Worm (Caenorhabditis elegans) whole organism, L1 larva: ENCODE results near the gene str-123.
A peak's percentile ranks its signal among the peaks of the same experiment; 100 is the strongest.

Experiments used
- C16A3.4 ChIP-seq: fragments of 150-350 bp; optimal IDR thresholded peaks from 2 replicates; lab custom pipeline; 2014; ENCODE audit warnings: missing biosample characterization, missing genetic modification characterization
- C34B4.2 ChIP-seq: sonication (generic microtip); optimal IDR thresholded peaks from 2 replicates; lab custom pipeline; 2017; ENCODE audit warnings: mild to moderate bottlenecking, missing genetic modification characterization, missing compliant biosample characterization
- Y116A8C.19 ChIP-seq: sonication (generic microtip); optimal IDR thresholded peaks from 2 replicates; lab custom pipeline; 2016; ENCODE audit warnings: missing compliant biosample characterization, missing genetic modification characterization, borderline replicate concordance
- aha-1 ChIP-seq: fragments of 150-350 bp; optimal IDR thresholded peaks from 2 replicates; lab custom pipeline; 2014; ENCODE audit warnings: missing biosample characterization, missing genetic modification characterization
- aly-2 ChIP-seq: fragments of 150-350 bp; optimal IDR thresholded peaks from 2 replicates; lab custom pipeline; 2014; ENCODE audit warnings: missing biosample characterization, missing genetic modification characterization
- ceh-63 ChIP-seq: fragments of 200-800 bp; sonication (Bioruptor generic); optimal IDR thresholded peaks from 2 replicates; lab custom pipeline; 2018; ENCODE audit warnings: mild to moderate bottlenecking, missing genetic modification characterization, missing compliant biosample characterization
- ceh-8 ChIP-seq: fragments of 200-800 bp; sonication (Bioruptor generic); optimal IDR thresholded peaks from 2 replicates; lab custom pipeline; 2018; ENCODE audit warnings: mild to moderate bottlenecking, missing genetic modification characterization, moderate library complexity, missing compliant biosample characterization
- ceh-82 ChIP-seq, 3 experiments: fragments of 150-350 bp in 1 of 3; sonication (generic microtip) in 2 of 3; optimal IDR thresholded peaks; 2 replicates each; lab custom pipeline; 2014 to 2017; ENCODE audit warnings: missing biosample characterization in 3 of 3, missing genetic modification characterization in 3 of 3
- ceh-90 ChIP-seq: sonication (generic microtip); optimal IDR thresholded peaks from 2 replicates; lab custom pipeline; 2016; ENCODE audit warnings: missing genetic modification characterization, missing compliant biosample characterization
- ces-1 ChIP-seq: fragments of 150-350 bp; optimal IDR thresholded peaks from 2 replicates; lab custom pipeline; 2014; ENCODE audit warnings: missing biosample characterization, missing genetic modification reagents, missing genetic modification characterization
- dpl-1 ChIP-seq, 3 experiments: fragments of 150-350 bp in 2 of 3; sonication (generic microtip) in 1 of 3; optimal IDR thresholded peaks; 2 replicates each; lab custom pipeline; 2014 to 2017; ENCODE audit warnings: missing biosample characterization in 3 of 3, missing genetic modification characterization in 3 of 3, missing genetic modification reagents in 3 of 3
- dsc-1 ChIP-seq: sonication (generic microtip); optimal IDR thresholded peaks from 2 replicates; lab custom pipeline; 2016; ENCODE audit warnings: mild to moderate bottlenecking, missing genetic modification characterization, missing compliant biosample characterization
- efl-1 ChIP-seq, 4 experiments: fragments of 150-350 bp; optimal IDR thresholded peaks in 3 of 4; peaks in 1 of 4; 1 replicate in 1 of 4; 2 replicates in 3 of 4; lab custom pipeline; 2014; ENCODE audit warnings: missing biosample characterization in 2 of 4, missing genetic modification characterization in 2 of 4, missing genetic modification reagents in 2 of 4
- efl-3 ChIP-seq: fragments of 200-800 bp; sonication (Bioruptor generic); optimal IDR thresholded peaks from 2 replicates; lab custom pipeline; 2018; ENCODE audit warnings: mild to moderate bottlenecking, missing genetic modification characterization, missing compliant biosample characterization
- egl-27 ChIP-seq, 2 experiments: fragments of 150-350 bp in 1 of 2; sonication (generic microtip); optimal IDR thresholded peaks; 3 replicates each; lab custom pipeline; 2017 to 2018; ENCODE audit warnings: missing biosample characterization in 2 of 2, missing genetic modification characterization in 2 of 2, missing genetic modification reagents in 2 of 2
- ets-5 ChIP-seq: fragments of 200-800 bp; sonication (Bioruptor generic); IDR thresholded peaks from 2 replicates; pipeline ENCODE4 v1.3.6; 2022; ENCODE audit warnings: missing genetic modification characterization, missing compliant biosample characterization
- fkh-10 ChIP-seq: sonication (generic microtip); optimal IDR thresholded peaks from 2 replicates; lab custom pipeline; 2017; ENCODE audit warnings: missing biosample characterization, missing genetic modification reagents, missing genetic modification characterization
- hpl-2 ChIP-seq: fragments of 150-350 bp; optimal IDR thresholded peaks from 2 replicates; lab custom pipeline; 2014; ENCODE audit warnings: missing biosample characterization, missing genetic modification reagents, missing genetic modification characterization
- irx-1 ChIP-seq: sonication (generic microtip); optimal IDR thresholded peaks from 2 replicates; lab custom pipeline; 2016; ENCODE audit warnings: missing genetic modification characterization, missing compliant biosample characterization
- jun-1 ChIP-seq: fragments of 150-350 bp; optimal IDR thresholded peaks from 2 replicates; lab custom pipeline; 2014; ENCODE audit warnings: missing biosample characterization, missing genetic modification reagents, missing genetic modification characterization
- lin-14 ChIP-seq: fragments of 200-800 bp; sonication (Bioruptor generic); optimal IDR thresholded peaks from 2 replicates; lab custom pipeline; 2018; ENCODE audit warnings: mild to moderate bottlenecking, missing genetic modification characterization, moderate library complexity, missing compliant biosample characterization
- lin-39 ChIP-seq: fragments of 150-350 bp; optimal IDR thresholded peaks from 2 replicates; lab custom pipeline; 2014; ENCODE audit warnings: missing biosample characterization, missing genetic modification reagents, missing genetic modification characterization
- lir-3 ChIP-seq: sonication (generic microtip); optimal IDR thresholded peaks from 2 replicates; lab custom pipeline; 2016; ENCODE audit warnings: mild to moderate bottlenecking, missing genetic modification characterization, moderate library complexity, missing compliant biosample characterization; ENCODE audit not compliant: poor library complexity
- lsy-2 ChIP-seq, 2 experiments: fragments of 150-350 bp; optimal IDR thresholded peaks; 2 replicates each; lab custom pipeline; 2014; ENCODE audit warnings: missing biosample characterization in 2 of 2, missing genetic modification characterization in 2 of 2
- mab-9 ChIP-seq: fragments of 200-800 bp; sonication (Bioruptor generic); IDR thresholded peaks from 2 replicates; pipeline ENCODE4 v1.3.6; 2022; ENCODE audit warnings: missing genetic modification reagents, missing genetic modification characterization, missing compliant biosample characterization
- mdl-1 ChIP-seq, 2 experiments: fragments of 150-350 bp; optimal IDR thresholded peaks; 2 replicates each; lab custom pipeline; 2014 to 2017; ENCODE audit warnings: missing biosample characterization in 2 of 2, missing genetic modification characterization in 2 of 2, inconsistent platforms in 1 of 2
- nhr-12 ChIP-seq: sonication (generic microtip); optimal IDR thresholded peaks from 2 replicates; lab custom pipeline; 2017; ENCODE audit warnings: missing biosample characterization, missing genetic modification characterization
- nhr-19 ChIP-seq: fragments of 200-800 bp; sonication (Bioruptor generic); conservative IDR thresholded peaks from 2 replicates; pipeline ENCODE4 v1.3.6; 2022; ENCODE audit warnings: missing genetic modification characterization, missing compliant biosample characterization
- nhr-237 ChIP-seq: fragments of 150-350 bp; optimal IDR thresholded peaks from 2 replicates; lab custom pipeline; 2014; ENCODE audit warnings: missing biosample characterization, missing genetic modification characterization
- nhr-76 ChIP-seq: sonication (generic microtip); optimal IDR thresholded peaks from 2 replicates; lab custom pipeline; 2017; ENCODE audit warnings: missing biosample characterization, missing genetic modification characterization
- nhr-77 ChIP-seq: fragments of 150-350 bp; optimal IDR thresholded peaks from 2 replicates; lab custom pipeline; 2014; ENCODE audit warnings: missing biosample characterization, missing genetic modification characterization
- nhr-85 ChIP-seq: sonication (generic microtip); peaks from one replicate; lab custom pipeline; 2016; ENCODE audit warnings: missing genetic modification characterization, inconsistent platforms, missing compliant biosample characterization
- pag-3 ChIP-seq: sonication (generic microtip); optimal IDR thresholded peaks from 2 replicates; lab custom pipeline; 2017; ENCODE audit warnings: missing genetic modification characterization, mild to moderate bottlenecking, missing compliant biosample characterization, antibody characterized with exemption, borderline replicate concordance; ENCODE audit not compliant: insufficient read depth
- pax-3 ChIP-seq: fragments of 200-800 bp; sonication (Bioruptor generic); optimal IDR thresholded peaks from 2 replicates; lab custom pipeline; 2018; ENCODE audit warnings: mild to moderate bottlenecking, missing genetic modification characterization, moderate library complexity, missing compliant biosample characterization
- pqm-1 ChIP-seq: sonication (generic microtip); optimal IDR thresholded peaks from 3 replicates; lab custom pipeline; 2017; ENCODE audit warnings: missing biosample characterization, missing genetic modification characterization
- rnt-1 ChIP-seq: sonication (generic microtip); optimal IDR thresholded peaks from 2 replicates; lab custom pipeline; 2016; ENCODE audit warnings: mild to moderate bottlenecking, missing genetic modification characterization, moderate library complexity, missing compliant biosample characterization
- skn-1 ChIP-seq: fragments of 150-350 bp; optimal IDR thresholded peaks from 2 replicates; lab custom pipeline; 2014; ENCODE audit warnings: missing biosample characterization, missing genetic modification characterization
- snu-23 ChIP-seq: sonication (generic microtip); optimal IDR thresholded peaks from 2 replicates; lab custom pipeline; 2016; ENCODE audit warnings: missing genetic modification characterization, missing compliant biosample characterization
- sptf-1 ChIP-seq: fragments of 150-350 bp; optimal IDR thresholded peaks from 2 replicates; lab custom pipeline; 2014; ENCODE audit warnings: missing biosample characterization, missing genetic modification characterization
- sup-37 ChIP-seq: fragments of 200-800 bp; sonication (Bioruptor generic); optimal IDR thresholded peaks from 2 replicates; lab custom pipeline; 2018; ENCODE audit warnings: mild to moderate bottlenecking, missing genetic modification characterization, missing compliant biosample characterization
- tbx-2 ChIP-seq: sonication (generic microtip); optimal IDR thresholded peaks from 2 replicates; lab custom pipeline; 2016; ENCODE audit warnings: missing genetic modification characterization, missing compliant biosample characterization
- tlp-1 ChIP-seq: fragments of 150-350 bp; optimal IDR thresholded peaks from 2 replicates; lab custom pipeline; 2014; ENCODE audit warnings: missing biosample characterization, missing genetic modification characterization
- unc-130 ChIP-seq: fragments of 150-350 bp; optimal IDR thresholded peaks from 2 replicates; lab custom pipeline; 2017; ENCODE audit warnings: missing biosample characterization, missing genetic modification characterization, inconsistent platforms
- unc-62 ChIP-seq: fragments of 150-350 bp; optimal IDR thresholded peaks from 2 replicates; lab custom pipeline; 2014; ENCODE audit warnings: missing biosample characterization, missing genetic modification reagents, missing genetic modification characterization
- unc-86 ChIP-seq: sonication (generic microtip); optimal IDR thresholded peaks from 2 replicates; lab custom pipeline; 2016; ENCODE audit warnings: missing genetic modification characterization, missing compliant biosample characterization
- ztf-11 ChIP-seq, 2 experiments: sonication (generic microtip); optimal IDR thresholded peaks; 2 replicates each; lab custom pipeline; 2016 to 2017; ENCODE audit warnings: missing genetic modification characterization in 2 of 2, missing biosample characterization in 1 of 2, missing compliant biosample characterization in 1 of 2

Gene str-123

DNA sequence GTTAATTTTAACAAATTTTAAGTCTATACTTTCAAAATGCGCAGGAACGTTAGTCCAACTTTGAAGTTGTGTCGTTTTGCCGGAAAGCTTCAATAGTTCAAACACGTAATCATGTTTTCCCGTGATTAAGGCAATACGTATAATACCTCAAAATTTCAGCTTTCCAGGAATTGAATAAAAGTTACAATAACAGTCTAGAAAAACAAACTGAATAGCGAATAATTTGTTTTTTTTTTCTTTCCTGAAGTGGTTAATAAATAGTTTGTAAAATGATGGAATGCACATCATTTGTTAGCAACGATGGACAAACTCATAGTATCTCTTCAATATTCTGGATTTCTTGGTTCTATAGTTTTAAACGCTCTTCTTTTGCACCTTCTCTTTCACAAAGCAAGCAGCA is at the start of gene str-123:
TSS of gene str-123 (plus strand) at position 301 of the 400 bp plus-strand sequence.
- TF ChIP-seq skn-1 (tag; lab: Kevin White, UChicago): no peak
- TF ChIP-seq sup-37: no peak
- TF ChIP-seq nhr-12: no peak
- no peak for TF ChIP-seq dpl-1 (GFP tag; optimal IDR thresholded peaks at IDR 0.05; lab: Kevin White, UChicago)
- no peak for TF ChIP-seq sptf-1 (tag; lab: Kevin White, UChicago)
- TF ChIP-seq aha-1 (tag; lab: Kevin White, UChicago): no peak
- no peak for TF ChIP-seq ceh-82 (tag; optimal IDR thresholded peaks at IDR 0.05; lab: Kevin White, UChicago)
- TF ChIP-seq ceh-8 (GFP tag; lab: Kevin White, UChicago): no peak
- no peak for TF ChIP-seq irx-1 (tag; lab: Kevin White, UChicago)
- no peak for TF ChIP-seq lsy-2 (tag; optimal IDR thresholded peaks at IDR 0.05; lab: Kevin White, UChicago)
- no peak for TF ChIP-seq unc-86 (tag; lab: Kevin White, UChicago)
- no peak for TF ChIP-seq fkh-10 (GFP tag; lab: Kevin White, UChicago)
- TF ChIP-seq nhr-237 (tag; lab: Kevin White, UChicago): no peak
- TF ChIP-seq mab-9 (GFP tag; lab: Robert Waterston, UW): no peak
- TF ChIP-seq tbx-2: no peak
- TF ChIP-seq tlp-1 (tag; lab: Kevin White, UChicago): no peak
- TF ChIP-seq nhr-77 (tag; lab: Kevin White, UChicago): no peak
- TF ChIP-seq Y116A8C.19 (tag; lab: Kevin White, UChicago): no peak
- no peak for TF ChIP-seq lin-39 (tag; lab: Kevin White, UChicago)
- no peak for TF ChIP-seq ceh-63 (GFP tag; lab: Kevin White, UChicago)

DNA sequence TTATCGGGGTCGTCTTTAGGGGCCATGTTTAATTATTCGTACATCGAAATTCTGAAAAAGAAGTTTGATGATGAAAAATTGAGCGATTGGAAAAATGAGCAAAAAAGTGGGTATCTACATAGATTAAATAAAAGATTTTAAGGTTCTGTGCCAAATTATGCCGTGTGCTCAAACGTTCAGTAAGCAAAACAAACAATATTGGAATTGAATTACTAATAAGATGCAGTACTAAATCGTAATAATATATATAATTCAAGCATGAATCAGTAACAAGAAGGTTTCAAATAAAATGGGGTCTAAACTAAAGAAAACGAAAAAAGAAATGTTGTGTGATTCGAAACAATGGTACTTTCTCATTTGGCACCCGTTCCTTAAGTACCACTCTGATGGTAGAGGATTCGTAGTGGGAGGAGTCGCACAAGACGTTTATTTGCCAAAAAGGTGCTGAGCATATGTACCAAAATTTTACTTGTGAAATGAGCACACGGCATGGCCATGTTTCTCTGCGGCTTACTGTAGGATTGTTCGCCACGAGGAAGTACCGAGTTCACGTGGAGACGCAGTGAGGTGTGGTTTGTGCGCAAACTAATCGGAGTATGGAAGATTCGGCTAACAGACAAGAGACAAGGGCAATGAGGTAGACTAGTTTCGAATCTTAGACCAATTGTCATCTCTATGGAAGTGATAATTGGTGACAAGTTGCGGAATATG is 40.5 kb upstream of the str-123 start, which contains the start of gene pgp-14:
TSS of gene pgp-14 (minus strand) at position 51 of the 711 bp plus-strand sequence.
- TF ChIP-seq ets-5 (GFP tag; lab: Robert Waterston, UW) (no peak), hpl-2 (GFP tag; lab: Kevin White, UChicago) (no peak), dpl-1 (GFP tag; optimal IDR thresholded peaks at IDR 0.05; lab: Kevin White, UChicago) (no peak), snu-23 (GFP tag; lab: Kevin White, UChicago) (no peak), jun-1 (tag; lab: Kevin White, UChicago) (no peak), nhr-77 (tag; lab: Kevin White, UChicago) (peak; percentile 51), nhr-76 (tag; lab: Kevin White, UChicago) (no peak), rnt-1 (tag; lab: Kevin White, UChicago) (no peak), mab-9 (GFP tag; lab: Robert Waterston, UW) (no peak), ztf-11 (tag; optimal IDR thresholded peaks at IDR 0.05; lab: Kevin White, UChicago) (no peak), C16A3.4 (tag; lab: Kevin White, UChicago) (no peak), lin-14 (peak; percentile 20)

DNA sequence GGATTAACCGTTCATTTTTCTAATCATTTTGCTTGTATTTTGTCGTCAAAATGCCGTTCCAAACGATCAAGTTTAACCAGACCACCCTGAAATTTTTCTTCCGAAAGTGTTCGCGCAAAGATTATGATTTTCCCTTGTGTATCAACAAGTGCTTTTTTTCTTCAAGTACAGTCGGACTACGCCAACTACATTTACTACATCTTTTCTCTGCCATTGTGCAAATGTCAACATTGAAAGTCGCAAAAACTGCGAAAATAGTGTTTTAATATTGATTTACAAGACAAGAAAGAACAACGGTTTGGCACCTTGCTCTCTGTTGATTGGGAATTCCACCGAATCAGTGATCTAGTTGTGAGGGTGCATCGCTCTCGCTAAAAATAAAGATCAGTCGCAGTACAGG is 39.3 kb upstream of the str-123 start:
- no peak for TF ChIP-seq nhr-19 (GFP tag; lab: Robert Waterston, UW)
- TF ChIP-seq pag-3 (tag; lab: Kevin White, UChicago): no peak
- no peak for TF ChIP-seq unc-62 (GFP tag; lab: Kevin White, UChicago)
- no peak for TF ChIP-seq dpl-1 (GFP tag; optimal IDR thresholded peaks at IDR 0.05; lab: Kevin White, UChicago)
- TF ChIP-seq tbx-2: peak; percentile 15
- TF ChIP-seq lir-3 (tag; lab: Kevin White, UChicago): no peak
- no peak for TF ChIP-seq nhr-85 (tag; lab: Kevin White, UChicago)
- TF ChIP-seq pax-3 (tag; lab: Kevin White, UChicago): no peak
- no peak for TF ChIP-seq egl-27 (tag; optimal IDR thresholded peaks at IDR 0.05; lab: Kevin White, UChicago)
- no peak for TF ChIP-seq irx-1 (tag; lab: Kevin White, UChicago)
- TF ChIP-seq fkh-10 (GFP tag; lab: Kevin White, UChicago): no peak
- no peak for TF ChIP-seq dsc-1 (tag; lab: Kevin White, UChicago)
- no peak for TF ChIP-seq efl-1 (optimal IDR thresholded peaks at IDR 0.05; lab: Kevin White, UChicago)
- TF ChIP-seq efl-1 (GFP tag; optimal IDR thresholded peaks at IDR 0.05 in 1 of 2; lab: Kevin White, UChicago): no peak
- no peak for TF ChIP-seq mdl-1 (tag; optimal IDR thresholded peaks at IDR 0.05; lab: Kevin White, UChicago)
- TF ChIP-seq aly-2 (tag; lab: Kevin White, UChicago): no peak
- TF ChIP-seq unc-130 (tag; lab: Kevin White, UChicago): no peak
- no peak for TF ChIP-seq ceh-90 (tag; lab: Kevin White, UChicago)
- no peak for TF ChIP-seq C34B4.2 (tag; lab: Kevin White, UChicago)
- TF ChIP-seq lin-14: peak; percentile 11
- no peak for TF ChIP-seq ceh-82 (tag; optimal IDR thresholded peaks at IDR 0.05; lab: Kevin White, UChicago)
- no peak for TF ChIP-seq pqm-1 (tag; lab: Kevin White, UChicago)
- peak; percentile 50 for TF ChIP-seq nhr-237 (tag; lab: Kevin White, UChicago)
- TF ChIP-seq nhr-77 (tag; lab: Kevin White, UChicago): peak; percentile 92
- TF ChIP-seq efl-3 (GFP tag; lab: Kevin White, UChicago): no peak
- no peak for TF ChIP-seq ces-1 (GFP tag; lab: Kevin White, UChicago)
